Worm (Caenorhabditis elegans) whole organism, L2 larva: ENCODE measurements around the gene scb-1.
A peak's percentile ranks its signal among the peaks of the same experiment; 100 is the strongest.

Experiments
- F13H6.1 ChIP-seq: sonication (generic microtip); optimal IDR thresholded peaks from 2 replicates; lab custom pipeline; 2016; ENCODE audit warnings: missing genetic modification characterization, missing compliant biosample characterization
- Y55F3AM.14 ChIP-seq: fragments of 200-800 bp; sonication (Bioruptor generic); optimal IDR thresholded peaks from 2 replicates; lab custom pipeline; 2018; ENCODE audit warnings: mild to moderate bottlenecking, missing genetic modification characterization, missing compliant biosample characterization
- ZK546.5 ChIP-seq: sonication (generic microtip); optimal IDR thresholded peaks from 2 replicates; lab custom pipeline; 2017; ENCODE audit warnings: missing biosample characterization, missing genetic modification characterization
- aly-2 ChIP-seq: fragments of 150-350 bp; optimal IDR thresholded peaks from 2 replicates; lab custom pipeline; 2014; ENCODE audit warnings: missing biosample characterization, missing genetic modification characterization
- ama-1 ChIP-seq: fragments of 150-350 bp; optimal IDR thresholded peaks from 2 replicates; lab custom pipeline; 2018; ENCODE audit warnings: inconsistent platforms
- blmp-1 ChIP-seq: sonication (generic microtip); optimal IDR thresholded peaks from 2 replicates; lab custom pipeline; 2017; ENCODE audit warnings: missing genetic modification characterization, mild to moderate bottlenecking, missing compliant biosample characterization, antibody characterized with exemption, moderate library complexity; ENCODE audit not compliant: insufficient read depth
- ceh-16 ChIP-seq: fragments of 150-350 bp; optimal IDR thresholded peaks from 2 replicates; lab custom pipeline; 2014; ENCODE audit warnings: missing biosample characterization, missing genetic modification characterization
- crh-2 ChIP-seq: sonication (generic microtip); optimal IDR thresholded peaks from 2 replicates; lab custom pipeline; 2017; ENCODE audit warnings: missing biosample characterization, missing genetic modification characterization
- dmd-4 ChIP-seq: sonication (generic microtip); optimal IDR thresholded peaks from 2 replicates; lab custom pipeline; 2017; ENCODE audit warnings: missing biosample characterization, missing genetic modification characterization
- elt-1 ChIP-seq: fragments of 150-350 bp; optimal IDR thresholded peaks from 2 replicates; lab custom pipeline; 2014; ENCODE audit warnings: missing biosample characterization, missing genetic modification characterization
- fos-1 ChIP-seq: fragments of 150-350 bp; optimal IDR thresholded peaks from 2 replicates; lab custom pipeline; 2014; ENCODE audit warnings: missing biosample characterization, missing genetic modification characterization
- gmeb-1 ChIP-seq: fragments of 150-350 bp; optimal IDR thresholded peaks from 2 replicates; lab custom pipeline; 2014; ENCODE audit warnings: missing biosample characterization, missing genetic modification characterization
- lin-13 ChIP-seq: fragments of 150-350 bp; optimal IDR thresholded peaks from 2 replicates; lab custom pipeline; 2014; ENCODE audit warnings: missing biosample characterization, missing genetic modification reagents, missing genetic modification characterization
- lin-39 ChIP-seq: fragments of 150-350 bp; optimal IDR thresholded peaks from 2 replicates; lab custom pipeline; 2014; ENCODE audit warnings: missing biosample characterization, missing genetic modification reagents, missing genetic modification characterization
- mbf-1 ChIP-seq: sonication (generic microtip); optimal IDR thresholded peaks from 2 replicates; lab custom pipeline; 2017; ENCODE audit warnings: missing biosample characterization, missing genetic modification characterization
- mdl-1 ChIP-seq, 2 experiments: fragments of 150-350 bp in 1 of 2; sonication (generic microtip) in 1 of 2; optimal IDR thresholded peaks; 2 replicates each; lab custom pipeline; 2017; ENCODE audit warnings: missing biosample characterization in 2 of 2, missing genetic modification characterization in 2 of 2
- nhr-10 ChIP-seq: sonication (generic microtip); optimal IDR thresholded peaks from 2 replicates; lab custom pipeline; 2017; ENCODE audit warnings: missing biosample characterization, missing genetic modification characterization
- nhr-11 ChIP-seq: fragments of 150-350 bp; optimal IDR thresholded peaks from 2 replicates; lab custom pipeline; 2014; ENCODE audit warnings: missing biosample characterization, missing genetic modification characterization
- nhr-12 ChIP-seq: fragments of 150-350 bp; optimal IDR thresholded peaks from 2 replicates; lab custom pipeline; 2014; ENCODE audit warnings: missing biosample characterization, missing genetic modification characterization
- nhr-129 ChIP-seq: fragments of 150-350 bp; optimal IDR thresholded peaks from 2 replicates; lab custom pipeline; 2014; ENCODE audit warnings: missing biosample characterization, missing genetic modification characterization
- nhr-21 ChIP-seq: fragments of 150-350 bp; optimal IDR thresholded peaks from 2 replicates; lab custom pipeline; 2014; ENCODE audit warnings: missing biosample characterization, missing genetic modification characterization
- nhr-23 ChIP-seq: fragments of 150-350 bp; optimal IDR thresholded peaks from 2 replicates; lab custom pipeline; 2014; ENCODE audit warnings: missing biosample characterization, missing genetic modification reagents, missing genetic modification characterization
- nhr-25 ChIP-seq: fragments of 150-350 bp; sonication (generic microtip); optimal IDR thresholded peaks from 3 replicates; lab custom pipeline; 2014; ENCODE audit warnings: missing biosample characterization, missing genetic modification characterization
- nhr-6 ChIP-seq: fragments of 150-350 bp; optimal IDR thresholded peaks from 2 replicates; lab custom pipeline; 2014; ENCODE audit warnings: missing biosample characterization, missing genetic modification characterization
- peb-1 ChIP-seq: fragments of 150-350 bp; optimal IDR thresholded peaks from 2 replicates; lab custom pipeline; 2014; ENCODE audit warnings: missing biosample characterization, missing genetic modification characterization
- sem-4 ChIP-seq: fragments of 150-350 bp; optimal IDR thresholded peaks from 2 replicates; lab custom pipeline; 2014; ENCODE audit warnings: missing biosample characterization, missing genetic modification reagents, missing genetic modification characterization
- sma-3 ChIP-seq: sonication (generic microtip); optimal IDR thresholded peaks from 2 replicates; lab custom pipeline; 2016; ENCODE audit warnings: missing genetic modification reagents, missing genetic modification characterization, missing compliant biosample characterization
- sma-9 ChIP-seq, 2 experiments: fragments of 150-350 bp in 1 of 2; sonication (generic microtip) in 1 of 2; optimal IDR thresholded peaks; 2 replicates each; lab custom pipeline; 2014 to 2016; ENCODE audit warnings: missing genetic modification characterization in 2 of 2, mild to moderate bottlenecking in 1 of 2, missing biosample characterization in 1 of 2, missing compliant biosample characterization in 1 of 2, missing genetic modification reagents in 1 of 2, moderate library complexity in 1 of 2
- snpc-4 ChIP-seq: fragments of 150-350 bp; optimal IDR thresholded peaks from 2 replicates; lab custom pipeline; 2014; ENCODE audit warnings: missing biosample characterization, missing genetic modification characterization
- unc-39 ChIP-seq: fragments of 150-350 bp; optimal IDR thresholded peaks from 2 replicates; lab custom pipeline; 2014; ENCODE audit warnings: missing biosample characterization, missing genetic modification characterization
- unc-55 ChIP-seq: fragments of 150-350 bp; sonication (generic microtip); optimal IDR thresholded peaks from 3 replicates; lab custom pipeline; 2014; ENCODE audit warnings: missing biosample characterization, missing genetic modification reagents, missing genetic modification characterization
- zag-1 ChIP-seq: fragments of 150-350 bp; optimal IDR thresholded peaks from 2 replicates; lab custom pipeline; 2014; ENCODE audit warnings: missing biosample characterization, missing genetic modification characterization
- ztf-1 ChIP-seq: fragments of 200-800 bp; sonication (Bioruptor generic); conservative IDR thresholded peaks from 2 replicates; pipeline ENCODE4 v1.3.6; 2022; ENCODE audit warnings: missing genetic modification characterization, missing compliant biosample characterization

scb-1 gene

ce11 chrV:11076028-11076402, 43.5 kb downstream of the scb-1 start:
- TF ChIP-seq sem-4 (peak; percentile 41), sma-3 (GFP tag; lab: Kevin White, UChicago) (peak; percentile 15), unc-39 (tag; lab: Kevin White, UChicago) (no peak)
- TF ChIP-seq, all 48 proteins: peak for 2

DNA sequence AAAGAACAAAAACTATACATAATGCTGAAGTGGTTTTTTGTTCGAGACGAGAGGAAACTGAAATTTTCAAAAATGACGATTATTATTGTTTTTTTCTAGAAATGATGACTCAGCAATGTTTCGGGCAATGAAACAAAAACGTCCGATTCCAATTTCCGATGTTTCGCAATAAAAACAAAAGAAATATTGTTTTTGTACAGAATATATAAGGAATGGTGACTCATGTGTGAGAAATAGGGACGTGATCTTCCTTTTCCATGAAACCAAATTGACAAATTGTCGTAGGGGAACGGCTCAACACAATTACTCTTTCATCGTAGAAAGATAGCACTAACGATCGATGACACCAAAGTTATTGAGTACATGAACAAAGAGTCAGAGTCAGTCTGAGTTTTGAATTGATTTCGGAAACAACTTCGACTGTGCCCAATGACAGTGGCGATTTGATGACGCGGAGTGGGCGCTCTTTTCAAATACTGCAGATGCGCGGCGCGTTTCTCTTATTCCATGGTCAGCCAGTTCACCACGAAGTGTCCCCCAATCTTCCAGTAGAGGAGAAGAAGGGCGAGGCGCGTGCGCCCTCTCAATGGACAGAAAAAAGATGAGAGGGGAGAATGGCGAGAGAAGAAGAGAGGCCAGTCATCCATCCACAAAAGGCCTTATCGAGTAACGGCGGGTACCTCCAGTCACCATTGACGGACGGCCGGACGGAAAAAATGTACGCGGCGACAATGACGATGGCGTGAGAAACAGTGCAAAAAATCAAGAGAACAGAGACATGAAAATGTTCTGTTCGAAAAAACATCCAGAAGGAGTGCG, 44.1 kb downstream of the scb-1 start:
- TF ChIP-seq nhr-12 (tag; lab: Kevin White, UChicago) (no peak), ZK546.5 (tag; lab: Kevin White, UChicago) (no peak), nhr-21 (tag; lab: Kevin White, UChicago) (peak; percentile 4), unc-55 (peak; percentile 12), nhr-129 (peak; percentile 31), F13H6.1 (peak; percentile 10), sem-4 (no peak), nhr-25 (tag; lab: Kevin White, UChicago) (peak; percentile 22), nhr-10 (no peak), mdl-1 (tag; optimal IDR thresholded peaks at IDR 0.05; lab: Kevin White, UChicago) (peak; percentile 41 to 51), fos-1 (peak; percentile 41)

- TF ChIP-seq elt-1 (tag; lab: Kevin White, UChicago) (no peak), sma-9 (GFP tag; optimal IDR thresholded peaks at IDR 0.05; lab: Kevin White, UChicago) (peak; percentile 16), sma-9 (tag; optimal IDR thresholded peaks at IDR 0.05; lab: Kevin White, UChicago) (no peak), F13H6.1 (peak; percentile 44), sem-4 (no peak), nhr-129 (peak; percentile 39), lin-39 (tag; lab: Kevin White, UChicago) (no peak), mbf-1 (tag; lab: Kevin White, UChicago) (no peak), nhr-6 (no peak), ztf-1 (GFP tag; lab: Robert Waterston, UW) (no peak)
- TF ChIP-seq, all 48 proteins: peak for 3
Observed at ce11 chrV:11074448-11074847, 45.1 kb downstream of the scb-1 start, which contains the start of gene act-3. Gene act-3, minus strand, starts transcription at chrV:11074498.

- TF ChIP-seq aly-2 (tag; lab: Kevin White, UChicago) (no peak), ama-1 (no peak), ztf-1 (GFP tag; lab: Robert Waterston, UW) (no peak), sma-9 (GFP tag; optimal IDR thresholded peaks at IDR 0.05; lab: Kevin White, UChicago) (peak; percentile 25), sma-9 (tag; optimal IDR thresholded peaks at IDR 0.05; lab: Kevin White, UChicago) (no peak), zag-1 (tag; lab: Kevin White, UChicago) (no peak), nhr-129 (peak; percentile 20)
Observed at ce11 chrV:11073354-11073753, 46.2 kb downstream of the scb-1 start.

DNA sequence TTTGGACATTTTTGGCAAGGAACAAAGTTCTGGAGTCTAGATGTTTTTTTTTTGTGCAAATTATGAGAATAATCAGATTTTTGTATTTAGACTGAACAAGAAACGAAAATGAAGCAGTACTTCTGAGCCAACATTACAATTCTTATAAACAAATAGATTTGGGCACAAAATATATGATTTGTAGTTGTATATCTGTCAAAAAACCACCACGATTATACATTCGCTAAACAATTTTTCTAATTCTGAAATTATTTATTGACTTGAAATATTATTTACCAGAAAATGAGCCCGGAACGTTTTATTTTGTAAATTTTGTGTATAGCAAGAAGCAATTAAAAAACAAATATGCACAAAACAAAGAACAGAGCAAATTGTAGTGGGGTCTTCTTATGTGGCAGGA, 48.1 kb downstream of the scb-1 start:
- TF ChIP-seq unc-39 (tag; lab: Kevin White, UChicago) (no peak), lin-39 (tag; lab: Kevin White, UChicago) (no peak), gmeb-1 (tag; lab: Kevin White, UChicago) (no peak), lin-13 (GFP tag; lab: Kevin White, UChicago) (no peak), Y55F3AM.14 (no peak), nhr-21 (tag; lab: Kevin White, UChicago) (no peak), nhr-6 (no peak), ZK546.5 (tag; lab: Kevin White, UChicago) (no peak), nhr-10 (no peak), unc-55 (no peak), peb-1 (tag; lab: Kevin White, UChicago) (no peak), nhr-23 (tag; lab: Kevin White, UChicago) (no peak), F13H6.1 (no peak), ceh-16 (tag; lab: Kevin White, UChicago) (no peak)

DNA sequence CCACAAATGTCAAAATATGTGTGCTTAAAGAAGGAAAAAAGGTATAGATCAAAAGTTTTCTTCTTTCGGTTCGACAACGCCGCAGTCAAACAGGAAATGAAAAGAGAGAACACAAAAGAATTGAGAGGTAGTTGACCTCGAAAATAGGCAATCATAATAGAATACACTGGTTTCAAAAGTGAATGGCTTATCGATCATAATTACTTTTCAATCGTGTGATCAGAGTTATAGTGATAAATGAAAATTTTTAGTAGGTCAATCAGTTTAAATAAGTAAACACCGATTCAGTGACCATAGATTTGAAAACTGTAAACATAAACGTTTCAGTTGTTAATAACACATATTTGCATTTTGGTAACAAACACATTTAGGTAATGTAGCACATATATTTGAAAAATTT, 49.1 kb downstream of the scb-1 start:
- TF ChIP-seq unc-39 (tag; lab: Kevin White, UChicago): no peak
- no peak for TF ChIP-seq snpc-4 (tag; lab: Kevin White, UChicago)
- no peak for TF ChIP-seq elt-1 (tag; lab: Kevin White, UChicago)
- TF ChIP-seq lin-13 (GFP tag; lab: Kevin White, UChicago): no peak
- TF ChIP-seq ceh-16 (tag; lab: Kevin White, UChicago): no peak
- peak; percentile 75 for TF ChIP-seq nhr-25 (tag; lab: Kevin White, UChicago)
- no peak for TF ChIP-seq nhr-11
- TF ChIP-seq dmd-4 (tag; lab: Kevin White, UChicago): no peak
- TF ChIP-seq fos-1: peak; percentile 17
- TF ChIP-seq nhr-21 (tag; lab: Kevin White, UChicago): peak; percentile 12
- TF ChIP-seq Y55F3AM.14: no peak
- peak; percentile 22 for TF ChIP-seq crh-2 (tag; lab: Kevin White, UChicago)
- TF ChIP-seq sma-3 (GFP tag; lab: Kevin White, UChicago): peak; percentile 7
- peak; percentile 81 for TF ChIP-seq blmp-1 (tag; lab: Kevin White, UChicago)
- TF ChIP-seq, all 48 proteins: peak for 6
